Fruit fly (Drosophila melanogaster) whole organism, embryonic: ENCODE measurements around the gene CG4951.

Source experiments
- Abd-B ChIP-seq: fragments of 200-800 bp; sonication (Bioruptor generic); optimal IDR thresholded peaks from 2 replicates; lab custom pipeline; 2018; ENCODE audit warnings: missing biosample characterization, mild to moderate bottlenecking, missing genetic modification characterization, moderate library complexity
- Aef1 ChIP-seq: fragments of 200-800 bp; sonication (Bioruptor generic); IDR thresholded peaks from 3 replicates; pipeline ENCODE4 v1.3.6; 2022; ENCODE audit warnings: missing biosample characterization, missing genetic modification characterization
- B-H2 ChIP-seq: fragments of 200-800 bp; sonication (Bioruptor generic); optimal IDR thresholded peaks from 2 replicates; lab custom pipeline; 2018; ENCODE audit warnings: missing biosample characterization, mild to moderate bottlenecking, missing genetic modification characterization
- CG10267 ChIP-seq: fragments of 200-800 bp; sonication (Bioruptor generic); optimal IDR thresholded peaks from 2 replicates; lab custom pipeline; 2018; ENCODE audit warnings: missing biosample characterization, mild to moderate bottlenecking, missing genetic modification characterization, moderate library complexity
- CG11085 ChIP-seq: fragments of 200-800 bp; sonication (Bioruptor generic); IDR thresholded peaks from 2 replicates; pipeline ENCODE4 v1.3.6; 2022; ENCODE audit warnings: missing biosample characterization, missing genetic modification characterization
- CG11696 ChIP-seq: fragments of 200-800 bp; sonication (Bioruptor generic); IDR thresholded peaks from 2 replicates; pipeline ENCODE4 v1.3.6; 2022; ENCODE audit warnings: missing biosample characterization, missing genetic modification characterization
- CG12155 ChIP-seq: fragments of 200-800 bp; sonication (Bioruptor generic); optimal IDR thresholded peaks from 3 replicates; lab custom pipeline; 2016; ENCODE audit warnings: missing biosample characterization, missing genetic modification characterization
- CG1233 ChIP-seq: fragments of 200-800 bp; sonication (Bioruptor generic); optimal IDR thresholded peaks from 4 replicates; lab custom pipeline; 2018; ENCODE audit warnings: missing biosample characterization, mild to moderate bottlenecking, missing genetic modification characterization
- CG12769 ChIP-seq: fragments of 200-800 bp; sonication (Bioruptor generic); optimal IDR thresholded peaks from 2 replicates; lab custom pipeline; 2019; ENCODE audit warnings: missing biosample characterization, mild to moderate bottlenecking, missing genetic modification characterization, moderate library complexity
- CG13287 ChIP-seq: fragments of 200-800 bp; sonication (Bioruptor generic); IDR thresholded peaks from 2 replicates; pipeline ENCODE4 v1.3.6; 2022; ENCODE audit warnings: missing biosample characterization, missing genetic modification characterization; ENCODE audit not compliant: partially characterized antibody
- CG15696 ChIP-seq: fragments of 200-800 bp; sonication (Bioruptor generic); optimal IDR thresholded peaks from 2 replicates; lab custom pipeline; 2019; ENCODE audit warnings: missing biosample characterization, mild to moderate bottlenecking, missing genetic modification characterization, moderate library complexity
- CG16813 ChIP-seq: fragments of 200-800 bp; sonication (Bioruptor generic); IDR thresholded peaks from 3 replicates; pipeline ENCODE4 v1.3.6; 2022; ENCODE audit warnings: missing biosample characterization, missing genetic modification characterization; ENCODE audit not compliant: partially characterized antibody
- CG17328 ChIP-seq: fragments of 200-800 bp; sonication (Bioruptor generic); IDR thresholded peaks from 2 replicates; pipeline ENCODE4 v1.3.6; 2022; ENCODE audit warnings: missing biosample characterization, missing genetic modification characterization
- CG18011 ChIP-seq: fragments of 200-800 bp; sonication (Bioruptor generic); optimal IDR thresholded peaks from 2 replicates; lab custom pipeline; 2017; ENCODE audit warnings: missing biosample characterization, missing genetic modification characterization, mild to moderate bottlenecking, moderate library complexity, missing genotype
- CG31224 ChIP-seq: fragments of 200-800 bp; sonication (Bioruptor generic); IDR thresholded peaks from 2 replicates; pipeline ENCODE4 v1.3.6; 2022; ENCODE audit warnings: missing biosample characterization, missing genetic modification characterization
- CG3163 ChIP-seq: fragments of 200-800 bp; sonication (Bioruptor generic); optimal IDR thresholded peaks from 3 replicates; lab custom pipeline; 2016; ENCODE audit warnings: missing biosample characterization, missing genetic modification characterization
- CG3726 ChIP-seq: fragments of 200-800 bp; sonication (Bioruptor generic); IDR thresholded peaks from 3 replicates; pipeline ENCODE4, ENCODE4 v1.3.6; 2022; ENCODE audit warnings: missing biosample characterization, missing genetic modification characterization
- CG3847 ChIP-seq: fragments of 200-800 bp; sonication (Bioruptor generic); IDR thresholded peaks from 2 replicates; pipeline ENCODE4 v1.3.6; 2022; ENCODE audit warnings: missing biosample characterization, missing genetic modification characterization
- CG4360 ChIP-seq: fragments of 200-800 bp; sonication (Bioruptor generic); IDR thresholded peaks from 2 replicates; pipeline ENCODE4 v1.3.6; 2022; ENCODE audit warnings: missing biosample characterization, missing genetic modification characterization
- CG5180 ChIP-seq: fragments of 200-800 bp; sonication (Bioruptor generic); optimal IDR thresholded peaks from 3 replicates; lab custom pipeline; 2017; ENCODE audit warnings: missing biosample characterization, missing genetic modification characterization, mild to moderate bottlenecking, moderate library complexity, missing genetic modification reagents
- CG7357 ChIP-seq: fragments of 200-800 bp; sonication (Bioruptor generic); IDR thresholded peaks from 3 replicates; pipeline ENCODE4 v1.3.6; 2022; ENCODE audit warnings: missing biosample characterization, missing genetic modification characterization
- CG8478 ChIP-seq: fragments of >200 bp; optimal IDR thresholded peaks from 2 replicates; lab custom pipeline; 2018
- CG8765 ChIP-seq: fragments of 200-800 bp; sonication (Bioruptor generic); IDR thresholded peaks from 2 replicates; pipeline ENCODE4 v1.3.6; 2022; ENCODE audit warnings: missing biosample characterization, missing genetic modification characterization
- CrebB ChIP-seq: fragments of 200-800 bp; sonication (Bioruptor generic); optimal IDR thresholded peaks from 3 replicates; lab custom pipeline; 2018; ENCODE audit warnings: missing biosample characterization, mild to moderate bottlenecking, missing genetic modification characterization
- Doc2 ChIP-seq: fragments of 200-800 bp; sonication (Bioruptor generic); IDR thresholded peaks from 2 replicates; pipeline ENCODE4 v1.3.6; 2022; ENCODE audit warnings: missing biosample characterization, missing genetic modification characterization
- Dp ChIP-seq: fragments of 200-800 bp; sonication (Bioruptor generic); optimal IDR thresholded peaks from 2 replicates; lab custom pipeline; 2018; ENCODE audit warnings: missing biosample characterization, mild to moderate bottlenecking, missing genetic modification characterization, moderate library complexity
- Fer3 ChIP-seq: fragments of 200-800 bp; sonication (Bioruptor generic); optimal IDR thresholded peaks from 2 replicates; lab custom pipeline; 2018; ENCODE audit warnings: missing biosample characterization, mild to moderate bottlenecking, missing genetic modification characterization, moderate library complexity
- HmgZ ChIP-seq: fragments of 200-800 bp; sonication (Bioruptor generic); optimal IDR thresholded peaks from 2 replicates; lab custom pipeline; 2018; ENCODE audit warnings: missing biosample characterization, mild to moderate bottlenecking, missing genetic modification characterization
- Hmx ChIP-seq: fragments of 200-800 bp; sonication (Bioruptor generic); optimal IDR thresholded peaks from 2 replicates; lab custom pipeline; 2016; ENCODE audit warnings: missing biosample characterization, missing genetic modification characterization
- Hsf ChIP-seq: fragments of 200-800 bp; sonication (Bioruptor generic); optimal IDR thresholded peaks from 3 replicates; lab custom pipeline; 2016; ENCODE audit warnings: missing biosample characterization, missing genetic modification characterization
- Mad ChIP-seq: fragments of 200-800 bp; sonication (Bioruptor generic); optimal IDR thresholded peaks from 2 replicates; lab custom pipeline; 2016; ENCODE audit warnings: missing biosample characterization, missing genetic modification characterization
- Mrtf ChIP-seq: fragments of 200-800 bp; sonication (Bioruptor generic); IDR thresholded peaks from 3 replicates; pipeline ENCODE4 v1.3.6; 2022; ENCODE audit warnings: missing biosample characterization, missing genetic modification characterization
- NC2β ChIP-seq: fragments of 200-800 bp; sonication (Bioruptor generic); optimal IDR thresholded peaks from 2 replicates; lab custom pipeline; 2016; ENCODE audit warnings: missing biosample characterization, missing genetic modification characterization
- Rx ChIP-seq: fragments of 200-800 bp; sonication (Bioruptor generic); IDR thresholded peaks from 2 replicates; pipeline ENCODE4 v1.3.6; 2022; ENCODE audit warnings: missing biosample characterization, missing genetic modification characterization
- Tbp ChIP-seq: fragments of >200 bp; optimal IDR thresholded peaks from 2 replicates; lab custom pipeline; 2018; ENCODE audit warnings: missing biosample characterization, missing genetic modification characterization
- az2 ChIP-seq: fragments of 200-800 bp; sonication (Bioruptor generic); optimal IDR thresholded peaks from 3 replicates; lab custom pipeline; 2016; ENCODE audit warnings: missing biosample characterization, missing genetic modification characterization
- cad ChIP-seq: fragments of >200 bp; optimal IDR thresholded peaks from 2 replicates; lab custom pipeline; 2017; ENCODE audit warnings: missing biosample characterization, missing genetic modification characterization
- chif ChIP-seq, 2 experiments: fragments of 200-800 bp; sonication (Bioruptor generic); optimal IDR thresholded peaks; 3 replicates each; lab custom pipeline; 2016; ENCODE audit warnings: missing biosample characterization in 2 of 2, missing genetic modification characterization in 2 of 2
- chn ChIP-seq: fragments of 200-800 bp; sonication (Bioruptor generic); optimal IDR thresholded peaks from 2 replicates; lab custom pipeline; 2016; ENCODE audit warnings: missing biosample characterization, missing genetic modification characterization
- kah ChIP-seq: fragments of 200-800 bp; sonication (Bioruptor generic); optimal IDR thresholded peaks from 2 replicates; lab custom pipeline; 2018; ENCODE audit warnings: missing biosample characterization, mild to moderate bottlenecking, missing genetic modification characterization
- sens ChIP-seq: fragments of 200-800 bp; sonication (Bioruptor generic); peaks from one replicate; lab custom pipeline; 2016; ENCODE audit warnings: missing biosample characterization, missing genetic modification characterization
- sens-2 ChIP-seq: fragments of 200-800 bp; sonication (Bioruptor generic); IDR thresholded peaks from 2 replicates; pipeline ENCODE4 v1.3.6; 2022; ENCODE audit warnings: missing biosample characterization, missing genetic modification characterization
- slbo ChIP-seq: fragments of 200-800 bp; sonication (Bioruptor generic); IDR thresholded peaks from 2 replicates; pipeline ENCODE4 v1.3.6; 2022; ENCODE audit warnings: missing biosample characterization, missing genetic modification characterization
- ssp ChIP-seq: fragments of 200-800 bp; sonication (Bioruptor generic); IDR thresholded peaks from 2 replicates; pipeline ENCODE4 v1.3.6; 2022; ENCODE audit warnings: missing biosample characterization, missing genetic modification characterization
- sug ChIP-seq: fragments of 200-800 bp; optimal IDR thresholded peaks from 2 replicates; lab custom pipeline; 2019; ENCODE audit warnings: missing biosample characterization, mild to moderate bottlenecking, missing genetic modification characterization, moderate library complexity
- tin ChIP-seq: fragments of 200-800 bp; sonication (Bioruptor generic); optimal IDR thresholded peaks from 3 replicates; lab custom pipeline; 2016; ENCODE audit warnings: missing biosample characterization, missing genetic modification characterization
- twi ChIP-seq: fragments of 200-800 bp; optimal IDR thresholded peaks from 2 replicates; lab custom pipeline; 2019; ENCODE audit warnings: missing biosample characterization, mild to moderate bottlenecking, missing genetic modification characterization, moderate library complexity
- unc-4 ChIP-seq: fragments of 200-800 bp; sonication (Bioruptor generic); IDR thresholded peaks from 2 replicates; pipeline ENCODE4 v1.3.6; 2022; ENCODE audit warnings: missing biosample characterization, missing genetic modification characterization; ENCODE audit not compliant: partially characterized antibody
- vnd ChIP-seq: fragments of 200-800 bp; sonication (Bioruptor generic); IDR thresholded peaks from 3 replicates; pipeline ENCODE4 v1.3.6; 2022; ENCODE audit warnings: missing biosample characterization, missing genetic modification characterization; ENCODE audit not compliant: partially characterized antibody
- zen ChIP-seq: fragments of 200-800 bp; sonication (Bioruptor generic); optimal IDR thresholded peaks from 3 replicates; lab custom pipeline; 2018; ENCODE audit warnings: missing biosample characterization, mild to moderate bottlenecking, missing genetic modification characterization, moderate library complexity

CG4951 gene

DNA sequence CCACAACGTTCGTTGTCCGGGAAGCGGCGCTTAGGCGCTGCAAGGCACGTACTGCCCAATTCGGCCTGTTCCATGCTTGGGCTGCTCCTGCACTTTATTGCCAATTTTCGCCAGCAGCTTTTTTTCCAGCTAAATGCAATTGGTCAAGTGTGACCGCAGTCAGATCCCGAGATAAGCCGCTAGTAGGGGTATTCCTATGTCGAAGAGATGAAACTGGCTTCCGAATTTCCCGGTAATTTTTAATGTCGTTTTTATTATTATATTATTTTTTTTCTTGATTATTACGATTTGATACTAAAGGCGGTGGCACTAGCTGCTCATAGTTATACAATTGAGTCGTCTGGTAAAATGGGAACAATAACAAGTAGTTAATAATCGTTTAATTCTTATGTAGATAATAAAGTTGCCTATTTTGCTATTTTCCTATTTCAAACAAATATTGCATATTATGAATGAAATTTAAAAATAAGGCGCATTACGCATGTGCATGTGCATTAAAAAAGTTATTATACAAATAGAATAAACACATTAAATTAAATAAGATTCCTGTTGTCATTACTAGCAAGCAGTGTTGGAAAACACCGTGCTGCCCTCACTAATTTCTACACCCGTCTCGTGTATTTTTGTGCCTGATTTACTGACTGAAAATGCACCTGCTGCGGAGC is 37.4 kb downstream of the CG4951 start, which contains the start of the genes CG5003 and mRpS22 (continued):
- TF ChIP-seq CG18011 (GFP tag; lab: Kevin White, UChicago) = peak; percentile 31
- TF ChIP-seq CG16813 = peak; percentile 46; the same call in 1 of the 3 replicates
- no peak for TF ChIP-seq Hmx (GFP tag; lab: Kevin White, UChicago)
- TF ChIP-seq kah = no peak
- TF ChIP-seq Aef1 (GFP tag; lab: Robert Waterston, UW) = peak; percentile 33; the same call in 1 of the 3 replicates
- TF ChIP-seq CG12155 (GFP tag; lab: Kevin White, UChicago) = peak; percentile 61
- peak; percentile 73 for TF ChIP-seq tin (GFP tag; lab: Kevin White, UChicago)
- TF ChIP-seq Abd-B (GFP tag; lab: Kevin White, UChicago) = peak; percentile 78
- peak; percentile 51 for TF ChIP-seq B-H2 (GFP tag; lab: Kevin White, UChicago)
- no peak for TF ChIP-seq CG3163 (GFP tag; lab: Kevin White, UChicago)
- TF ChIP-seq sens = peak; percentile 83
- TF ChIP-seq CG17328 = peak; percentile 14; the same call in 1 of the 2 replicates
- no peak for TF ChIP-seq Doc2
- TF ChIP-seq CG11696 = no peak
- TF ChIP-seq Dp (GFP tag; lab: Kevin White, UChicago) = peak; percentile 10
- TF ChIP-seq NC2β = no peak
- no peak for TF ChIP-seq CrebB (tag; lab: Kevin White, UChicago)
- TF ChIP-seq CG3726 = no peak
- peak; percentile 32 for TF ChIP-seq HmgZ (tag; lab: Kevin White, UChicago)
- peak; percentile 72 for TF ChIP-seq slbo (GFP tag; lab: Robert Waterston, UW)
- TF ChIP-seq unc-4 (GFP tag; lab: Robert Waterston, UW) = peak; percentile 45; the same call in 1 of the 2 replicates
- TF ChIP-seq CG7357 (GFP tag; lab: Robert Waterston, UW) = 0 out of 3 replicates have a peak, but pooled peaks have one; percentile 26
- peak; percentile 54 for TF ChIP-seq Hsf (GFP tag; lab: Kevin White, UChicago)
- no peak for TF ChIP-seq chn (GFP tag; lab: Kevin White, UChicago)
- TF ChIP-seq twi = peak; percentile 39
- TF ChIP-seq chif (GFP tag; optimal IDR thresholded peaks at IDR 0.05; lab: Kevin White, UChicago) = peak in 1 of 2 experiments; percentile 2
- peak; percentile 73 for TF ChIP-seq sug (tag; lab: Kevin White, UChicago)
- TF ChIP-seq CG8765 (GFP tag; lab: Robert Waterston, UW) = 0 out of 2 replicates have a peak, but pooled peaks have one; percentile 5
- TF ChIP-seq cad (GFP tag; lab: Kevin White, UChicago) = no peak
- TF ChIP-seq CG1233 (GFP tag; lab: Kevin White, UChicago) = peak; percentile 59
- no peak for TF ChIP-seq CG8478 (lab: Kevin White, UChicago)
- TF ChIP-seq az2 = peak; percentile 58
- no peak for TF ChIP-seq Rx (GFP tag; lab: Robert Waterston, UW)
- TF ChIP-seq CG3847 (GFP tag; lab: Robert Waterston, UW) = peak; percentile 58
- TF ChIP-seq vnd = 0 out of 3 replicates have a peak, but pooled peaks have one; percentile 28
- peak; percentile 58 for TF ChIP-seq CG15696 (tag; lab: Kevin White, UChicago)
- peak; percentile 27; the same call in 1 of the 2 replicates for TF ChIP-seq CG13287 (GFP tag; lab: Robert Waterston, UW)
- peak; percentile 3 for TF ChIP-seq CG5180
- TF ChIP-seq ssp (GFP tag; lab: Robert Waterston, UW) = peak; percentile 36; the same call in 1 of the 2 replicates
- peak; percentile 93 for TF ChIP-seq CG10267 (tag; lab: Kevin White, UChicago)
- peak; percentile 48 for TF ChIP-seq zen (tag; lab: Kevin White, UChicago)
- TF ChIP-seq CG12769 (tag; lab: Kevin White, UChicago) = no peak
- no peak for TF ChIP-seq sens-2 (GFP tag; lab: Robert Waterston, UW)
- no peak for TF ChIP-seq Tbp (GFP tag; lab: Kevin White, UChicago)
- TF ChIP-seq CG11085 (GFP tag; lab: Robert Waterston, UW) = no peak
- no peak for TF ChIP-seq Mrtf (GFP tag; lab: Robert Waterston, UW)
- no peak; the same call in 1 of the 2 replicates for TF ChIP-seq CG31224 (GFP tag; lab: Robert Waterston, UW)
- TF ChIP-seq Fer3 = peak; percentile 46
- no peak for TF ChIP-seq CG4360 (GFP tag; lab: Robert Waterston, UW)
- peak; percentile 27 for TF ChIP-seq Mad
